Fruit fly (Drosophila melanogaster) whole organism, embryonic: ENCODE data around the gene CG11674.
A peak's percentile ranks its signal among the peaks of the same experiment; 100 is the strongest.

Experiments
- B-H2 ChIP-seq: fragments of 200-800 bp; sonication (Bioruptor generic); optimal IDR thresholded peaks from 2 replicates; lab custom pipeline; 2018; ENCODE audit warnings: missing biosample characterization, mild to moderate bottlenecking, missing genetic modification characterization
- Bgb ChIP-seq: fragments of 200-800 bp; sonication (Bioruptor generic); IDR thresholded peaks from 2 replicates; pipeline ENCODE4 v1.3.6; 2022; ENCODE audit warnings: missing biosample characterization, missing genetic modification characterization; ENCODE audit not compliant: partially characterized antibody
- Bteb2 ChIP-seq: fragments of 200-800 bp; sonication (Bioruptor generic); optimal IDR thresholded peaks from 2 replicates; lab custom pipeline; 2016; ENCODE audit warnings: missing biosample characterization, missing genetic modification characterization
- CG10431 ChIP-seq: fragments of 200-800 bp; sonication (Bioruptor generic); optimal IDR thresholded peaks from 3 replicates; lab custom pipeline; 2018; ENCODE audit warnings: missing biosample characterization, mild to moderate bottlenecking, missing genetic modification characterization
- CG11504 ChIP-seq: fragments of 200-800 bp; sonication (Bioruptor generic); optimal IDR thresholded peaks from 3 replicates; lab custom pipeline; 2019; ENCODE audit warnings: missing biosample characterization, mild to moderate bottlenecking, missing genetic modification characterization, moderate library complexity
- CG12219 ChIP-seq: fragments of 200-800 bp; sonication (Bioruptor generic); optimal IDR thresholded peaks from 3 replicates; lab custom pipeline; 2018; ENCODE audit warnings: missing biosample characterization, mild to moderate bottlenecking, missing genetic modification characterization
- CG12391 ChIP-seq: fragments of 200-800 bp; sonication (Bioruptor generic); optimal IDR thresholded peaks from 3 replicates; lab custom pipeline; 2018; ENCODE audit warnings: missing biosample characterization, mild to moderate bottlenecking, missing genetic modification characterization, moderate library complexity
- CG12659 ChIP-seq: fragments of 200-800 bp; sonication (Bioruptor generic); optimal IDR thresholded peaks from 3 replicates; lab custom pipeline; 2017; ENCODE audit warnings: mild to moderate bottlenecking, missing biosample characterization, missing genetic modification reagents, missing genetic modification characterization
- CG12769 ChIP-seq: fragments of 200-800 bp; sonication (Bioruptor generic); optimal IDR thresholded peaks from 2 replicates; lab custom pipeline; 2019; ENCODE audit warnings: missing biosample characterization, mild to moderate bottlenecking, missing genetic modification characterization, moderate library complexity
- CG14014 ChIP-seq: fragments of 200-800 bp; sonication (Bioruptor generic); IDR thresholded peaks from 2 replicates; pipeline ENCODE4 v1.3.6; 2022; ENCODE audit warnings: missing biosample characterization, missing genetic modification characterization
- CG14710 ChIP-seq: fragments of 200-800 bp; sonication (Bioruptor generic); optimal IDR thresholded peaks from 3 replicates; lab custom pipeline; 2019; ENCODE audit warnings: missing biosample characterization, mild to moderate bottlenecking, missing genetic modification characterization, moderate library complexity
- CG15269 ChIP-seq: fragments of 200-800 bp; sonication (Bioruptor generic); optimal IDR thresholded peaks from 2 replicates; lab custom pipeline; 2018; ENCODE audit warnings: missing biosample characterization, mild to moderate bottlenecking, missing genetic modification characterization, moderate library complexity
- CG15696 ChIP-seq: fragments of 200-800 bp; sonication (Bioruptor generic); optimal IDR thresholded peaks from 2 replicates; lab custom pipeline; 2019; ENCODE audit warnings: missing biosample characterization, mild to moderate bottlenecking, missing genetic modification characterization, moderate library complexity
- CG17912 ChIP-seq: fragments of 200-800 bp; sonication (Bioruptor generic); optimal IDR thresholded peaks from 2 replicates; lab custom pipeline; 2018; ENCODE audit warnings: missing biosample characterization, mild to moderate bottlenecking, missing genetic modification characterization
- CG18764 ChIP-seq: fragments of 200-800 bp; sonication (Bioruptor generic); optimal IDR thresholded peaks from 3 replicates; lab custom pipeline; 2016; ENCODE audit warnings: missing biosample characterization, missing genetic modification characterization
- CG2129 ChIP-seq: fragments of 200-800 bp; sonication (Bioruptor generic); IDR thresholded peaks from 2 replicates; pipeline ENCODE4 v1.3.6; 2022; ENCODE audit warnings: missing biosample characterization, missing genetic modification characterization; ENCODE audit not compliant: partially characterized antibody
- CG2889 ChIP-seq: fragments of 200-800 bp; sonication (Bioruptor generic); IDR thresholded peaks from 3 replicates; pipeline ENCODE4 v1.3.6; 2022; ENCODE audit warnings: missing biosample characterization, missing genetic modification characterization
- CG34224 ChIP-seq: fragments of 200-800 bp; sonication (Bioruptor generic); IDR thresholded peaks from 3 replicates; pipeline ENCODE4 v1.3.6; 2022; ENCODE audit warnings: missing biosample characterization, missing genetic modification characterization; ENCODE audit not compliant: partially characterized antibody
- CG5180 ChIP-seq: fragments of 200-800 bp; sonication (Bioruptor generic); optimal IDR thresholded peaks from 3 replicates; lab custom pipeline; 2017; ENCODE audit warnings: missing biosample characterization, missing genetic modification characterization, mild to moderate bottlenecking, moderate library complexity, missing genetic modification reagents
- CG6254 ChIP-seq: fragments of 200-800 bp; sonication (Bioruptor generic); optimal IDR thresholded peaks from 3 replicates; lab custom pipeline; 2017; ENCODE audit warnings: mild to moderate bottlenecking, missing biosample characterization, missing genetic modification reagents, missing genetic modification characterization
- CG7372 ChIP-seq: fragments of 200-800 bp; sonication (Bioruptor generic); IDR thresholded peaks from 2 replicates; pipeline ENCODE4 v1.3.6; 2022; ENCODE audit warnings: missing biosample characterization, missing genetic modification characterization
- CG7839 ChIP-seq: fragments of 200-800 bp; sonication (Bioruptor generic); optimal IDR thresholded peaks from 3 replicates; lab custom pipeline; 2018; ENCODE audit warnings: missing biosample characterization, mild to moderate bottlenecking, missing genetic modification characterization, moderate library complexity
- CG8290 ChIP-seq, 3 experiments: fragments of 200-800 bp; sonication (Bioruptor generic); optimal IDR thresholded peaks; 2 replicates each; lab custom pipeline; 2016 to 2019; ENCODE audit warnings: missing biosample characterization in 3 of 3, missing genetic modification characterization in 3 of 3, mild to moderate bottlenecking in 2 of 3, moderate library complexity in 1 of 3
- CkIIα-i1 ChIP-seq: fragments of 200-800 bp; sonication (Bioruptor generic); IDR thresholded peaks from 2 replicates; pipeline ENCODE4 v1.3.6; 2022; ENCODE audit warnings: missing biosample characterization, missing genetic modification characterization
- HHEX ChIP-seq: fragments of 200-800 bp; sonication (Bioruptor generic); optimal IDR thresholded peaks from 3 replicates; lab custom pipeline; 2017; ENCODE audit warnings: missing biosample characterization, mild to moderate bottlenecking, missing genetic modification characterization, missing genetic modification reagents
- Hr51 ChIP-seq, 2 experiments: fragments of 200-800 bp; sonication (Bioruptor generic); optimal IDR thresholded peaks; 2 replicates in 1 of 2; 3 replicates in 1 of 2; lab custom pipeline; 2016 to 2018; ENCODE audit warnings: missing biosample characterization in 2 of 2, missing genetic modification characterization in 2 of 2, mild to moderate bottlenecking in 1 of 2, moderate library complexity in 1 of 2
- Nf-YB ChIP-seq: fragments of 200-800 bp; sonication (Bioruptor generic); optimal IDR thresholded peaks from 3 replicates; lab custom pipeline; 2019; ENCODE audit warnings: missing biosample characterization, mild to moderate bottlenecking, missing genetic modification characterization, moderate library complexity
- Pdp1 ChIP-seq, 2 experiments: fragments of 200-800 bp; sonication (Bioruptor generic); optimal IDR thresholded peaks; 3 replicates each; lab custom pipeline; 2016; ENCODE audit warnings: missing biosample characterization in 2 of 2, missing genetic modification characterization in 2 of 2, mild to moderate bottlenecking in 1 of 2, moderate library complexity in 1 of 2
- Ptx1 ChIP-seq: fragments of 200-800 bp; sonication (Bioruptor generic); IDR thresholded peaks from 2 replicates; pipeline ENCODE4 v1.3.6; 2022; ENCODE audit warnings: missing biosample characterization, missing genetic modification characterization
- Rfx ChIP-seq: fragments of 200-800 bp; sonication (Bioruptor generic); IDR thresholded peaks from 2 replicates; pipeline ENCODE4 v1.3.6; 2022; ENCODE audit warnings: missing biosample characterization, missing genetic modification characterization
- Sry-δ ChIP-seq: fragments of 200-800 bp; sonication (Bioruptor generic); optimal IDR thresholded peaks from 2 replicates; lab custom pipeline; 2016; ENCODE audit warnings: missing biosample characterization, missing genetic modification characterization
- ap ChIP-seq: fragments of 200-800 bp; sonication (Bioruptor generic); IDR thresholded peaks from 2 replicates; pipeline ENCODE4 v1.3.6; 2022; ENCODE audit warnings: missing biosample characterization, missing genetic modification characterization
- chif ChIP-seq, 2 experiments: fragments of 200-800 bp; sonication (Bioruptor generic); optimal IDR thresholded peaks; 3 replicates each; lab custom pipeline; 2016; ENCODE audit warnings: missing biosample characterization in 2 of 2, missing genetic modification characterization in 2 of 2
- chm ChIP-seq: fragments of 200-800 bp; sonication (Bioruptor generic); IDR thresholded peaks from 2 replicates; pipeline ENCODE4 v1.3.6; 2022; ENCODE audit warnings: missing biosample characterization, missing genetic modification characterization
- corto ChIP-seq: fragments of 200-800 bp; sonication (Bioruptor generic); optimal IDR thresholded peaks from 2 replicates; lab custom pipeline; 2016; ENCODE audit warnings: missing biosample characterization, mild to moderate bottlenecking, missing genetic modification characterization, moderate library complexity
- dysf ChIP-seq: fragments of 200-800 bp; sonication (Bioruptor generic); IDR thresholded peaks from 3 replicates; pipeline ENCODE4 v1.3.6; 2022; ENCODE audit warnings: missing biosample characterization, missing genetic modification characterization
- exex ChIP-seq: fragments of 200-800 bp; sonication (Bioruptor generic); optimal IDR thresholded peaks from 4 replicates; lab custom pipeline; 2018; ENCODE audit warnings: missing biosample characterization, mild to moderate bottlenecking, missing genetic modification characterization, moderate library complexity
- grn ChIP-seq: fragments of 200-800 bp; sonication (Bioruptor generic); optimal IDR thresholded peaks from 3 replicates; lab custom pipeline; 2017; ENCODE audit warnings: missing biosample characterization, missing genetic modification characterization
- h ChIP-seq: fragments of >200 bp; optimal IDR thresholded peaks from 2 replicates; lab custom pipeline; 2017
- hb ChIP-seq: fragments of 200-800 bp; sonication (Bioruptor generic); IDR thresholded peaks from 3 replicates; pipeline ENCODE4 v1.3.6; 2022; ENCODE audit warnings: missing biosample characterization, missing genetic modification characterization; ENCODE audit not compliant: partially characterized antibody
- pfk ChIP-seq: fragments of 200-800 bp; sonication (Bioruptor generic); optimal IDR thresholded peaks from 2 replicates; lab custom pipeline; 2018; ENCODE audit warnings: missing biosample characterization, mild to moderate bottlenecking, missing genetic modification characterization, moderate library complexity
- schlank ChIP-seq: fragments of 200-800 bp; sonication (Bioruptor generic); optimal IDR thresholded peaks from 2 replicates; lab custom pipeline; 2018; ENCODE audit warnings: missing biosample characterization, mild to moderate bottlenecking, missing genetic modification characterization
- sim ChIP-seq: fragments of 200-800 bp; sonication (Bioruptor generic); IDR thresholded peaks from 2 replicates; pipeline ENCODE4 v1.3.6; 2022; ENCODE audit warnings: missing biosample characterization, missing genetic modification characterization
- sisA ChIP-seq: fragments of 200-800 bp; sonication (Bioruptor generic); IDR thresholded peaks from 2 replicates; pipeline ENCODE4 v1.3.6; 2022; ENCODE audit warnings: missing biosample characterization, missing genetic modification characterization
- tap ChIP-seq: fragments of 200-800 bp; optimal IDR thresholded peaks from 3 replicates; lab custom pipeline; 2019; ENCODE audit warnings: missing biosample characterization, mild to moderate bottlenecking, missing genetic modification characterization, moderate library complexity
- twi ChIP-seq: fragments of 200-800 bp; optimal IDR thresholded peaks from 2 replicates; lab custom pipeline; 2019; ENCODE audit warnings: missing biosample characterization, mild to moderate bottlenecking, missing genetic modification characterization, moderate library complexity
- vvl ChIP-seq: fragments of 200-800 bp; sonication (Bioruptor generic); IDR thresholded peaks from 2 replicates; pipeline ENCODE4 v1.3.6; 2022; ENCODE audit warnings: missing biosample characterization, missing genetic modification characterization

The CG11674 gene

dm6 chrX:14208426-14209208, 17.1 kb downstream of the CG11674 start (continued):
- no peak for TF ChIP-seq hb (GFP tag; lab: Robert Waterston, UW)
- TF ChIP-seq HHEX (GFP tag; lab: Kevin White, UChicago), result peak; percentile 48
- no peak for TF ChIP-seq Bgb
- no peak for TF ChIP-seq B-H2 (GFP tag; lab: Kevin White, UChicago)
- TF ChIP-seq schlank, result no peak
- no peak for TF ChIP-seq CkIIα-i1 (GFP tag; lab: Robert Waterston, UW)
- peak; percentile 72 for TF ChIP-seq CG7839 (tag; lab: Kevin White, UChicago)
- TF ChIP-seq CG10431, result no peak
- TF ChIP-seq CG34224 (GFP tag; lab: Robert Waterston, UW), result peak; percentile 41; the same call in 1 of the 3 replicates
- peak; percentile 63 for TF ChIP-seq tap (tag; lab: Kevin White, UChicago)
- TF ChIP-seq chif (GFP tag; optimal IDR thresholded peaks at IDR 0.05; lab: Kevin White, UChicago), result peak; percentile 7 to 54
- peak; percentile 58 for TF ChIP-seq CG15269 (tag; lab: Kevin White, UChicago)
- peak; percentile 52; the same call in 2 of the 3 replicates for TF ChIP-seq dysf (GFP tag; lab: Robert Waterston, UW)
- peak; percentile 91 for TF ChIP-seq vvl (GFP tag; lab: Robert Waterston, UW)
- peak; percentile 4 for TF ChIP-seq Bteb2 (GFP tag; lab: Kevin White, UChicago)
- TF ChIP-seq corto (GFP tag; lab: Kevin White, UChicago), result no peak
- peak; percentile 17 for TF ChIP-seq CG18764 (GFP tag; lab: Kevin White, UChicago)
- TF ChIP-seq Pdp1 (GFP tag; optimal IDR thresholded peaks at IDR 0.05; lab: Kevin White, UChicago), result peak; percentile 34 to 41
- no peak; the same call in 1 of the 2 replicates for TF ChIP-seq sisA
- TF ChIP-seq CG8290 (GFP tag; optimal IDR thresholded peaks at IDR 0.05; lab: Kevin White, UChicago), result peak; percentile 57
- peak; percentile 7 to 28 for TF ChIP-seq CG8290 (tag; optimal IDR thresholded peaks at IDR 0.05; lab: Kevin White, UChicago)
- no peak for TF ChIP-seq twi (tag; lab: Kevin White, UChicago)
- peak; percentile 58; the same call in 1 of the 2 replicates for TF ChIP-seq ap (GFP tag; lab: Robert Waterston, UW)
- peak; percentile 40 for TF ChIP-seq Nf-YB (GFP tag; lab: Kevin White, UChicago)
- TF ChIP-seq CG12219, result peak; percentile 68
- no peak for TF ChIP-seq CG17912
- peak; percentile 0 for TF ChIP-seq CG12769 (tag; lab: Kevin White, UChicago)
- TF ChIP-seq Hr51 (GFP tag; optimal IDR thresholded peaks at IDR 0.05; lab: Kevin White, UChicago), result peak in 1 of 2 experiments; percentile 75
- TF ChIP-seq chm (GFP tag; lab: Robert Waterston, UW), result peak; percentile 73
- TF ChIP-seq Ptx1, result peak; percentile 62
- peak; percentile 77 for TF ChIP-seq CG14710 (tag; lab: Kevin White, UChicago)
- TF ChIP-seq CG15696 (tag; lab: Kevin White, UChicago), result peak; percentile 57
- TF ChIP-seq sim (GFP tag; lab: Robert Waterston, UW), result peak; percentile 49; the same call in 1 of the 2 replicates
- TF ChIP-seq CG6254 (GFP tag; lab: Kevin White, UChicago), result peak; percentile 67
- TF ChIP-seq Rfx (GFP tag; lab: Robert Waterston, UW), result peak; percentile 15; the same call in 1 of the 2 replicates
- TF ChIP-seq pfk (GFP tag; lab: Kevin White, UChicago), result no peak
- TF ChIP-seq CG11504, result peak; percentile 83
- peak; percentile 69 for TF ChIP-seq CG5180
- TF ChIP-seq h (lab: Kevin White, UChicago), result no peak
- TF ChIP-seq grn, result peak; percentile 83
- TF ChIP-seq CG2129 (GFP tag; lab: Robert Waterston, UW), result no peak
- peak; percentile 2 for TF ChIP-seq Sry-δ
- TF ChIP-seq CG7372 (GFP tag; lab: Robert Waterston, UW), result 0 out of 2 replicates have a peak, but pooled peaks have one; percentile 29
- no peak for TF ChIP-seq CG2889
- TF ChIP-seq CG12659 (GFP tag; lab: Kevin White, UChicago), result peak; percentile 48
- no peak for TF ChIP-seq exex (tag; lab: Kevin White, UChicago)
- peak; percentile 74 for TF ChIP-seq CG12391 (tag; lab: Kevin White, UChicago)
- peak; percentile 58; the same call in 1 of the 2 replicates for TF ChIP-seq CG14014 (GFP tag; lab: Robert Waterston, UW)
